Fruit fly (Drosophila melanogaster): ENCODE measurements around the gene CG43999.

Gene CG43999

DNA sequence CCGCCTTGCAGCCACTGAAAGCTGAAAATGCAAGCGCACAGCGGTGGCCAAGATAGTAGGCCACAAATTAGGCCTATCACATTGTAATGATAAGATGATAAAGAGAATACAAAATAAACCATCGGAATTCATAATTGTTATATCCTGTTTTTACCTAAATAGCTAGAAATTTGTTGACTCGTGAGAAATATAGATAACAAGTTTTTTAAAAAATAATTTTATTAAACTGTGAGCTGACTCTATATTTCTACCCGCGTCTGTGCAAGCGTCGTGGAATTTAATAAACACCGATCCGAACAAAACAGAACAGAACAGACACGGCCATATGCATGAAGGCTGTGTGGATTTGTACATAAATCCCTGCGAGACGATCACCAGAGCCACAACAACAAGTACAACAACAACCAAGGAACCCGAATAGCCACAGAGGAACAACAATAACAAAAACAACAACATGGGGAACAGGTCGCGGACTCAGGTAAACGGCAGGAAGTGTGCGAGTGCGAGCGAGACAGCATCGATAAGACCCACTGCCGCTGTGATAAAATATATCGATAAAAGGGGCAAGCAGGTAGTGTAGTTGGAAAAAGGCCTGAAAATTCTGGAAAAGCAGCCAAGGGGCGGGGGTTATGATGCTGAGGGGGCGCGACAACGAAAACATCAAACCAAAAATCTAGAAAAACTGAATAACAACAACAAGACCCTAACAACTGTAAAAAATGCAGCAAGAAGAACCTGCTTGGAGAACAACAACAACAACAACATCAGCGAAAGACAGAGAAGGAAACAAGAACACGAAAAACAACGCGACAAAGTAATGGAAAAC, 42.3 kb downstream of the CG43999 start (continued):
- TF ChIP-seq salr (GFP tag; optimal IDR thresholded peaks at IDR 0.05) (peak; percentile 79 to 91), CG11294 (GFP tag; IDR thresholded peaks at IDR 0.05) (peak; percentile 70; the same call in 1 of the 2 replicates), CG6808 (GFP tag; optimal IDR thresholded peaks at IDR 0.05) (peak; percentile 96), net (GFP tag; optimal IDR thresholded peaks at IDR 0.05) (peak; percentile 93), Gug (GFP tag; IDR thresholded peaks at IDR 0.05) (peak; percentile 83), CG15336 (GFP tag; IDR thresholded peaks at IDR 0.05) (peak; percentile 96), CG9139 (GFP tag; optimal IDR thresholded peaks at IDR 0.05) (peak; percentile 92), CG1621 (tag; optimal IDR thresholded peaks at IDR 0.05) (peak; percentile 93), CG11762 (GFP tag; optimal IDR thresholded peaks at IDR 0.05; ENCODE audit: insufficient read depth) (peak; percentile 92), Smox (GFP tag; optimal IDR thresholded peaks at IDR 0.05) (peak; percentile 97), CG3032 (tag; optimal IDR thresholded peaks at IDR 0.05) (peak; percentile 97), Hr38 (GFP tag; optimal IDR thresholded peaks at IDR 0.05) (no peak), CG3919 (GFP tag; optimal IDR thresholded peaks at IDR 0.05) (peak; percentile 95), Blimp-1 (GFP tag; optimal IDR thresholded peaks at IDR 0.05) (peak; percentile 84), svp (GFP tag) (peak; percentile 99), ss (GFP tag; optimal IDR thresholded peaks at IDR 0.05) (peak; percentile 95 to 96), CG6792 (GFP tag; optimal IDR thresholded peaks at IDR 0.05) (peak; percentile 95), Eip75B (GFP tag; optimal IDR thresholded peaks at IDR 0.05) (peak; percentile 98), CG6163 (GFP tag; IDR thresholded peaks at IDR 0.05) (peak; percentile 92), Sox14 (GFP tag; optimal IDR thresholded peaks at IDR 0.05) (peak; percentile 96), Sox102F (GFP tag; optimal IDR thresholded peaks at IDR 0.05) (peak; percentile 97), fd85E (GFP tag; optimal IDR thresholded peaks at IDR 0.05) (peak; percentile 72), eg (GFP tag; IDR thresholded peaks at IDR 0.05) (peak; percentile 90), fd59A (GFP tag; optimal IDR thresholded peaks at IDR 0.05) (peak; percentile 92), spab (GFP tag; optimal IDR thresholded peaks at IDR 0.05) (peak; percentile 95), topi (GFP tag; optimal IDR thresholded peaks at IDR 0.05) (peak; percentile 98), CG8632 (GFP tag; optimal IDR thresholded peaks at IDR 0.05) (peak; percentile 95), CG8319 (GFP tag; optimal IDR thresholded peaks at IDR 0.05) (peak; percentile 87), Eip93F (GFP tag; optimal IDR thresholded peaks at IDR 0.05) (peak; percentile 95), dac (GFP tag; optimal IDR thresholded peaks at IDR 0.05) (peak; percentile 69), Sox15 (GFP tag; optimal IDR thresholded peaks at IDR 0.05) (peak; percentile 91)

DNA sequence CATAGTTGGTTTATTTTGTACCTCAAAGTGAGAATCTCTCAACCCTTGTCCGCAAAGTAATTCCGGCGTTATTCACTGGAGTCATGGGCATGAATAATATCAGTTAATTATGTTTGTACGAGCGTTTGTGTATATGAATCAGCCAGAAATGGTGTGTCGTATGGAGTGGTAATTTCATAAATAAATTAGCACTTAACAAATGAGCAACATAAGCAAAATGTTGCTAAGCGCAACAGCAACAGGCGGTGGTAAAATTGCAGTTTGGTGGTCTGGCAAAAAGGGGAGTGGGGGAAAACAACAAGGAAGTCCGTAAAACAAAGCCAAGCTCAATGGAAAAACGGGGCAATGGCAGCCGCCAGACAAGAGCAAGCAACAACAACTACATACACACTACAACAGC, 43.1 kb downstream of the CG43999 start:
- TF ChIP-seq lz (GFP tag; optimal IDR thresholded peaks at IDR 0.05) (no peak), CG7368 (GFP tag; optimal IDR thresholded peaks at IDR 0.05) (no peak), CG6792 (GFP tag; optimal IDR thresholded peaks at IDR 0.05) (no peak)

DNA sequence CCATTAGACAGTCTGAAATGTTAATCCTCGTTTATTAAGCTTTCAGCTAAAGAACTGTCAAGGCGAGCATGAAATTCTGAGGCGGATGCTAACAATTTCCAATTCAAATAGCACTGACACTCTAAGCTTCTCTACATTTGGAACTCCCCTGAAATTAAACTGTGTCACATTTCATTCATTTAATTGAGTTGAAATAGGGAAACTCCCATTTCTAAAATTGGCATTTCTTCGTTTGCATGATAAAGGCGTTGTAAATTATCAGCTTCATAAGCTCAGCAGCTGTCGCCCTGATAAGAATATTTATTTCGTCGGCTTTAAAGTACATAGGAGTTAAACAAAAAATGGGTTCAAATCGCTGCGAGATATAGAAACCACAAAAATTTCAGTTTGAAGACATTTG, 43.6 kb downstream of the CG43999 start:
- TF ChIP-seq CG4318 (GFP tag; optimal IDR thresholded peaks at IDR 0.05) (no peak), Sox15 (GFP tag; optimal IDR thresholded peaks at IDR 0.05) (no peak), OdsH (GFP tag; optimal IDR thresholded peaks at IDR 0.05) (no peak), CG7368 (GFP tag; optimal IDR thresholded peaks at IDR 0.05) (no peak), Sox102F (GFP tag; optimal IDR thresholded peaks at IDR 0.05) (no peak), ss (GFP tag; optimal IDR thresholded peaks at IDR 0.05) (no peak), dsx (GFP tag; optimal IDR thresholded peaks at IDR 0.05; ENCODE audit: poor library complexity, severe bottlenecking) (no peak), Ets21C (GFP tag; optimal IDR thresholded peaks at IDR 0.05) (no peak), Eip75B (GFP tag; optimal IDR thresholded peaks at IDR 0.05) (no peak), Hr4 (GFP tag; optimal IDR thresholded peaks at IDR 0.05) (no peak), CG3919 (GFP tag; optimal IDR thresholded peaks at IDR 0.05) (no peak), CG6276 (GFP tag; optimal IDR thresholded peaks at IDR 0.05) (no peak), CG32006 (GFP tag; optimal IDR thresholded peaks at IDR 0.05) (no peak), Sox14 (GFP tag; optimal IDR thresholded peaks at IDR 0.05) (no peak), CG10631 (GFP tag; optimal IDR thresholded peaks at IDR 0.05) (no peak), net (GFP tag; optimal IDR thresholded peaks at IDR 0.05) (no peak), CG15336 (GFP tag; IDR thresholded peaks at IDR 0.05) (no peak), Eip93F (GFP tag; optimal IDR thresholded peaks at IDR 0.05) (no peak), CG8632 (GFP tag; optimal IDR thresholded peaks at IDR 0.05) (no peak), CG6163 (GFP tag; IDR thresholded peaks at IDR 0.05) (no peak)
